Worm (Caenorhabditis elegans): ENCODE data around the gene pax-2.

Gene pax-2

DNA sequence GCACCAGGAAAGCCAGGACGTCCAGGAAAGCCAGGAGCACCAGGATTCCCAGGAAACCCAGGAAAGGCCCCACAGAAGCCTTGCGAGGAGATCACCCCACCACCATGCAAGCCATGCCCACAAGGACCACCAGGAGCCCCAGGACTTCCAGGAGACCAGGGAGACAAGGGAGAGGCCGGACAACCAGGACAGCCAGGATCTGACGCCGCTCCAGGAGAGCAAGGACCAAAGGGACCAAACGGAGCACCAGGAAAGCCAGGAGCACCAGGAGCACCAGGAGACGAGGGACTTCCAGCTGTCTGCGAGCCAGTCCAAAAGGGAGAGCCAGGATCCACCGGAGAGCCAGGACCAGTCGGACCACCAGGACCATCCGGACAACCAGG, 31.8 kb upstream of the pax-2 start:
- TF ChIP-seq ekl-4 (GFP tag; IDR thresholded peaks at IDR 0.05): no peak
- TF ChIP-seq tbp1 (GFP tag; optimal IDR thresholded peaks at IDR 0.05): no peak
- 0 out of 2 replicates have a peak, but pooled peaks have one; percentile 24 for TF ChIP-seq ceh-58 (GFP tag; IDR thresholded peaks at IDR 0.05)
- TF ChIP-seq egrh-3 (GFP tag; IDR thresholded peaks at IDR 0.05): peak; percentile 91
- TF ChIP-seq lin-40 (tag; optimal IDR thresholded peaks at IDR 0.05): no peak
- peak; percentile 86 for TF ChIP-seq zfh-2 (GFP tag; conservative IDR thresholded peaks at IDR 0.05)
- TF ChIP-seq dox-1 (GFP tag; IDR thresholded peaks at IDR 0.05): 0 out of 2 replicates have a peak, but pooled peaks have one; percentile 37
- TF ChIP-seq snpc-1.3 (tag; optimal IDR thresholded peaks at IDR 0.05; ENCODE audit: insufficient read depth): no peak
- no peak for TF ChIP-seq nfya-1 (tag; optimal IDR thresholded peaks at IDR 0.05; ENCODE audit: borderline replicate concordance, insufficient read depth)
- TF ChIP-seq ztf-28 (GFP tag; IDR thresholded peaks at IDR 0.05): no peak
- no peak for TF ChIP-seq ceh-40 (GFP tag; IDR thresholded peaks at IDR 0.05)
- no peak for TF ChIP-seq lin-35 (GFP tag; optimal IDR thresholded peaks at IDR 0.05)
- TF ChIP-seq D2030.7 (GFP tag; IDR thresholded peaks at IDR 0.05): no peak
- TF ChIP-seq F10E7.11 (tag; optimal IDR thresholded peaks at IDR 0.05): no peak
- TF ChIP-seq him-1 (tag; optimal IDR thresholded peaks at IDR 0.05): no peak
- TF ChIP-seq Y56A3A.18 (GFP tag; IDR thresholded peaks at IDR 0.05): no peak
- TF ChIP-seq F33H1.4 (GFP tag; IDR thresholded peaks at IDR 0.05): no peak
- TF ChIP-seq dpl-1 (GFP tag; optimal IDR thresholded peaks at IDR 0.05): no peak

ce11 chrIV:4235315-4236024, 31.3 kb upstream of the pax-2 start, which contains the start of the genes zipt-2.2 and dpy-13:
zipt-2.2 (minus strand) TSS chrIV:4235365.
dpy-13 (plus strand) TSS chrIV:4235614.
- TF ChIP-seq lin-26 (GFP tag; IDR thresholded peaks at IDR 0.05): 0 out of 2 replicates have a peak, but pooled peaks have one; percentile 18
- TF ChIP-seq bed-2 (GFP tag; IDR thresholded peaks at IDR 0.05): no peak

- TF ChIP-seq attf-6 (GFP tag; IDR thresholded peaks at IDR 0.05) (no peak), lir-1 (GFP tag; conservative IDR thresholded peaks at IDR 0.05) (no peak), Y53F4B.3 (GFP tag; IDR thresholded peaks at IDR 0.05) (no peak), hlh-26 (GFP tag; conservative IDR thresholded peaks at IDR 0.05) (no peak), ztf-26 (tag; optimal IDR thresholded peaks at IDR 0.05) (no peak), lin-40 (tag; optimal IDR thresholded peaks at IDR 0.05) (no peak), F33H1.4 (GFP tag; IDR thresholded peaks at IDR 0.05) (no peak), hlh-12 (tag; optimal IDR thresholded peaks at IDR 0.05) (no peak), ceh-91 (GFP tag; IDR thresholded peaks at IDR 0.05) (no peak), F10E7.11 (tag; optimal IDR thresholded peaks at IDR 0.05) (no peak), akir-1 (GFP tag; optimal IDR thresholded peaks at IDR 0.05) (no peak), sea-2 (GFP tag; IDR thresholded peaks at IDR 0.05) (no peak), B0336.3 (GFP tag; IDR thresholded peaks at IDR 0.05) (no peak), let-607 (tag; optimal IDR thresholded peaks at IDR 0.05) (no peak), ZK185.1 (tag; optimal IDR thresholded peaks at IDR 0.05; ENCODE audit: poor library complexity, severe bottlenecking) (no peak), egl-44 (GFP tag; IDR thresholded peaks at IDR 0.05) (no peak), ztf-28 (GFP tag; IDR thresholded peaks at IDR 0.05) (no peak), Y67H2A.10 (GFP tag; conservative IDR thresholded peaks at IDR 0.05) (no peak)
These were observed 23.7 kb upstream of the pax-2 start, which contains the start of gene srbc-70 for ce11 chrIV:4227917-4228316. srbc-70 (minus strand) TSS chrIV:4228017.

Data from whole organism, young adult.